Worm (Caenorhabditis elegans) whole organism, early embryonic: ENCODE results near the gene cyc-2.1.

Experiments
- B0310.2 ChIP-seq: sonication (generic microtip); optimal IDR thresholded peaks from 2 replicates; lab custom pipeline; 2016; ENCODE audit warnings: mild to moderate bottlenecking, missing genetic modification characterization, missing compliant biosample characterization
- F13C5.2 ChIP-seq: sonication (generic microtip); optimal IDR thresholded peaks from 2 replicates; lab custom pipeline; 2017; ENCODE audit warnings: mild to moderate bottlenecking, missing genetic modification characterization, inconsistent platforms, missing compliant biosample characterization
- ama-1 ChIP-seq: fragments of 150-350 bp; optimal IDR thresholded peaks from 2 replicates; lab custom pipeline; 2014
- ceh-13 ChIP-seq: fragments of 200-800 bp; sonication (Bioruptor generic); optimal IDR thresholded peaks from 2 replicates; lab custom pipeline; 2018; ENCODE audit warnings: mild to moderate bottlenecking, missing genetic modification characterization, missing compliant biosample characterization
- ceh-36 ChIP-seq: sonication (generic microtip); optimal IDR thresholded peaks from 2 replicates; lab custom pipeline; 2016; ENCODE audit warnings: missing genetic modification characterization, inconsistent platforms, missing compliant biosample characterization
- flt-1 ChIP-seq: fragments of 200-800 bp; sonication (Bioruptor generic); IDR thresholded peaks from 2 replicates; pipeline ENCODE4 v1.3.6; 2022; ENCODE audit warnings: missing genetic modification characterization, missing compliant biosample characterization
- hmbx-1 ChIP-seq: sonication (generic microtip); optimal IDR thresholded peaks from 2 replicates; lab custom pipeline; 2016; ENCODE audit warnings: mild to moderate bottlenecking, missing genetic modification characterization, missing compliant biosample characterization
- hmg-4 ChIP-seq: fragments of 200-800 bp; sonication (Bioruptor generic); optimal IDR thresholded peaks from 2 replicates; lab custom pipeline; 2018; ENCODE audit warnings: mild to moderate bottlenecking, missing genetic modification characterization, missing compliant biosample characterization
- hnd-1 ChIP-seq: sonication (generic microtip); optimal IDR thresholded peaks from 2 replicates; lab custom pipeline; 2016; ENCODE audit warnings: missing genetic modification characterization, missing compliant biosample characterization
- pes-1 ChIP-seq: fragments of 200-800 bp; sonication (Bioruptor generic); IDR thresholded peaks from 2 replicates; pipeline ENCODE4 v1.3.6; 2022; ENCODE audit warnings: missing genetic modification reagents, missing genetic modification characterization, missing compliant biosample characterization
- scrt-1 ChIP-seq: fragments of 200-800 bp; sonication (Bioruptor generic); IDR thresholded peaks from 2 replicates; pipeline ENCODE4 v1.3.6; 2022; ENCODE audit warnings: missing genetic modification characterization, missing compliant biosample characterization
- tbx-37 ChIP-seq: fragments of 200-800 bp; sonication (Bioruptor generic); conservative IDR thresholded peaks from 2 replicates; pipeline ENCODE4 v1.3.6; 2022; ENCODE audit warnings: missing genetic modification reagents, missing genetic modification characterization, missing compliant biosample characterization

DNA sequence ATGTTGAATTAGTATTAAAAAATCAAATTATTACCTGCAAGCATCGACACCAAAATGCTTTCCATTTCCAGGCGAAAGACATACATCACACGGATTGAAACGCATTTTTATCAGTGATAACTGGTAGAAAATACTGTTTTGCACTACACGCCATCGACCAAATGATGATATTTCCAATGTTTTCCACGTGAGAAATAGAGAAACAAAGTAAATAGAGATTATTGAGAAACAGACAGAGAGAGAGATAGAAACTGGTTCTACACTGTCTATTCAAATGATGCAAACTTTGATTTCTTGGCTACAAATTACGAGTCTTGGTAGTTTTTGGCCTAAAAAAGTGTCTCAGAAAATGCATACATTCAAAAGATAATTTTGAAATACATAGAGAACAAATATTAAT lies 39.5 kb upstream of the cyc-2.1 start, which contains the start of gene nhr-104:
- TF ChIP-seq ama-1: no peak
- no peak for TF ChIP-seq scrt-1 (GFP tag; lab: Robert Waterston, UW)
- TF ChIP-seq hnd-1: no peak
- no peak for TF ChIP-seq pes-1 (GFP tag; lab: Robert Waterston, UW)
- no peak for TF ChIP-seq F13C5.2 (tag; lab: Kevin White, UChicago)
- TF ChIP-seq hmbx-1: no peak
- no peak for TF ChIP-seq B0310.2 (tag; lab: Kevin White, UChicago)
- no peak for TF ChIP-seq tbx-37 (GFP tag; lab: Robert Waterston, UW)
- TF ChIP-seq hmg-4 (GFP tag; lab: Kevin White, UChicago): no peak
- TF ChIP-seq ceh-36 (tag; lab: Kevin White, UChicago): no peak
- TF ChIP-seq ceh-13 (GFP tag; lab: Kevin White, UChicago): no peak
- TF ChIP-seq flt-1: no peak
